Worm (Caenorhabditis elegans): ENCODE measurements around the gene fbxa-7.

ce11 chrIII:2251348-2251747 is at the start of gene fbxa-7:
- TF ChIP-seq B0336.3 (GFP tag; IDR thresholded peaks at IDR 0.05) (no peak), ceh-40 (GFP tag; IDR thresholded peaks at IDR 0.05) (no peak), hmg-20 (GFP tag; IDR thresholded peaks at IDR 0.05) (no peak), ztf-22 (GFP tag; optimal IDR thresholded peaks at IDR 0.05) (no peak), ama-1 (optimal IDR thresholded peaks at IDR 0.05) (no peak), ama-1 (GFP tag; optimal IDR thresholded peaks at IDR 0.05) (no peak), nfya-1 (tag; optimal IDR thresholded peaks at IDR 0.05; ENCODE audit: borderline replicate concordance, insufficient read depth) (no peak)
